Worm (Caenorhabditis elegans) whole organism, early embryonic: ENCODE data around the gene hsd-2.

ENCODE experiments used
- B0310.2 ChIP-seq: sonication (generic microtip); optimal IDR thresholded peaks from 2 replicates; lab custom pipeline; 2016; ENCODE audit warnings: mild to moderate bottlenecking, missing genetic modification characterization, missing compliant biosample characterization
- F13C5.2 ChIP-seq: sonication (generic microtip); optimal IDR thresholded peaks from 2 replicates; lab custom pipeline; 2017; ENCODE audit warnings: mild to moderate bottlenecking, missing genetic modification characterization, inconsistent platforms, missing compliant biosample characterization
- aly-1 ChIP-seq: sonication (generic microtip); optimal IDR thresholded peaks from 2 replicates; lab custom pipeline; 2016; ENCODE audit warnings: missing genetic modification characterization, missing compliant biosample characterization
- ama-1 ChIP-seq: fragments of 150-350 bp; optimal IDR thresholded peaks from 2 replicates; lab custom pipeline; 2014
- ceh-13 ChIP-seq: fragments of 200-800 bp; sonication (Bioruptor generic); optimal IDR thresholded peaks from 2 replicates; lab custom pipeline; 2018; ENCODE audit warnings: mild to moderate bottlenecking, missing genetic modification characterization, missing compliant biosample characterization
- ceh-36 ChIP-seq: sonication (generic microtip); optimal IDR thresholded peaks from 2 replicates; lab custom pipeline; 2016; ENCODE audit warnings: missing genetic modification characterization, inconsistent platforms, missing compliant biosample characterization
- ets-7 ChIP-seq: sonication (generic microtip); optimal IDR thresholded peaks from 2 replicates; lab custom pipeline; 2016; ENCODE audit warnings: missing genotype, missing genetic modification characterization, missing compliant biosample characterization
- flt-1 ChIP-seq: fragments of 200-800 bp; sonication (Bioruptor generic); IDR thresholded peaks from 2 replicates; pipeline ENCODE4 v1.3.6; 2022; ENCODE audit warnings: missing genetic modification characterization, missing compliant biosample characterization
- hmbx-1 ChIP-seq: sonication (generic microtip); optimal IDR thresholded peaks from 2 replicates; lab custom pipeline; 2016; ENCODE audit warnings: mild to moderate bottlenecking, missing genetic modification characterization, missing compliant biosample characterization
- hmg-4 ChIP-seq: fragments of 200-800 bp; sonication (Bioruptor generic); optimal IDR thresholded peaks from 2 replicates; lab custom pipeline; 2018; ENCODE audit warnings: mild to moderate bottlenecking, missing genetic modification characterization, missing compliant biosample characterization
- hnd-1 ChIP-seq: sonication (generic microtip); optimal IDR thresholded peaks from 2 replicates; lab custom pipeline; 2016; ENCODE audit warnings: missing genetic modification characterization, missing compliant biosample characterization
- pes-1 ChIP-seq: fragments of 200-800 bp; sonication (Bioruptor generic); IDR thresholded peaks from 2 replicates; pipeline ENCODE4 v1.3.6; 2022; ENCODE audit warnings: missing genetic modification reagents, missing genetic modification characterization, missing compliant biosample characterization
- scrt-1 ChIP-seq: fragments of 200-800 bp; sonication (Bioruptor generic); IDR thresholded peaks from 2 replicates; pipeline ENCODE4 v1.3.6; 2022; ENCODE audit warnings: missing genetic modification characterization, missing compliant biosample characterization
- sea-1 ChIP-seq: fragments of 200-800 bp; sonication (Bioruptor generic); conservative IDR thresholded peaks from 2 replicates; pipeline ENCODE4 v1.3.6; 2022; ENCODE audit warnings: missing genetic modification characterization, missing compliant biosample characterization
- tbx-11 ChIP-seq: fragments of 200-800 bp; sonication (Bioruptor generic); IDR thresholded peaks from 2 replicates; pipeline ENCODE4 v1.3.6; 2022; ENCODE audit warnings: missing genetic modification characterization, missing compliant biosample characterization
- tbx-37 ChIP-seq: fragments of 200-800 bp; sonication (Bioruptor generic); conservative IDR thresholded peaks from 2 replicates; pipeline ENCODE4 v1.3.6; 2022; ENCODE audit warnings: missing genetic modification reagents, missing genetic modification characterization, missing compliant biosample characterization
- tra-4 ChIP-seq: sonication (generic microtip); optimal IDR thresholded peaks from 2 replicates; lab custom pipeline; 2017; ENCODE audit warnings: missing genetic modification characterization, missing compliant biosample characterization

hsd-2 gene

ce11 chrX:5004940-5005339 is at the start of gene hsd-2:
TSS of gene hsd-2 (plus strand) at chrX:5005240.
- TF ChIP-seq sea-1 (no peak), hmbx-1 (no peak), ets-7 (no peak), pes-1 (no peak), ceh-36 (tag; lab: Kevin White, UChicago) (no peak), tbx-11 (GFP tag; lab: Robert Waterston, UW) (no peak), hnd-1 (tag; lab: Kevin White, UChicago) (no peak), B0310.2 (tag; lab: Kevin White, UChicago) (no peak), aly-1 (tag; lab: Kevin White, UChicago) (no peak), flt-1 (GFP tag; lab: Robert Waterston, UW) (no peak), tra-4 (no peak), hmg-4 (GFP tag; lab: Kevin White, UChicago) (no peak), scrt-1 (no peak), ama-1 (lab: Kevin White, UChicago) (no peak), F13C5.2 (no peak), ceh-13 (GFP tag; lab: Kevin White, UChicago) (no peak), tbx-37 (GFP tag; lab: Robert Waterston, UW) (no peak)

DNA sequence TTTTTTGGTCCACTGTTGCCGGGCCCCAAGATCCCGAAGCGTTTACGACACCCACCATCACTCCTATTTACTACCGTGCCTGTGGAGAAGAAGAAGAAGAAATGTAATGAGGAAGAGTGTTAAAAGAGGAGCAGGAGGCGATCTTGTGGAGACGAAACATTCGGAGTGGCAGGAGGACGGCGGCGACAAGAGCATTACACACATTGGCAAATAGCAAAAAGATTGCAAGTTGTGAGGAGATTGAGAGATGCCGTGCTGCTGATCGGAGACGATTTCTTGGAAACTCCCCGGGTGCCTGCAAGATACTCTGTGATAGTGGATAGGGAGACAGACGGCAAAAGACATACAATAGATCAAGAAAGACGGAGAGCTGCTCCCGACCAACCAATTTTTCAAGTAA is 47.8 kb upstream of the hsd-2 start, which contains the start of gene M03F4.4:
Gene M03F4.4, minus strand, starts transcription at position 160 of the 400 bp plus-strand sequence.
- TF ChIP-seq hmg-4 (GFP tag; lab: Kevin White, UChicago) (peak; percentile 1), aly-1 (tag; lab: Kevin White, UChicago) (no peak)

DNA sequence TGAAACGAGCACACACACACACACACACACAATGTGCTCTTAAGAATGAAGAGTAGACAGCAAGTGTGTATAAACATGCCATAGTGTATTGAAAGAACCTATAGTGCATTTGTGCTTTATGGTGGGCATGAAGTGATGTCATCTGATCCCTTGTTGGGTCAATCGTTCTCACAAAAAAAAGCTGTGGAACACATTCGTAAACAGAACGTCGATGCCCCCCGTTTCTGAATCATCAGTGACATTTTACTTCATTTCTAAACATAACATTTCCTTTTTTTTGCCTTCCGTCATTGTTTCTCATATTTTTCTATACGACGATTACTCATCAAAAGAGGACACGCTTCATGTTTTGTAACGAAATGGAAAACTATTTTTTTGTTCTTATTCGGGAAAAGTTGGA is 46.1 kb upstream of the hsd-2 start:
- TF ChIP-seq sea-1: no peak
- no peak for TF ChIP-seq hmg-4 (GFP tag; lab: Kevin White, UChicago)
- no peak for TF ChIP-seq hnd-1 (tag; lab: Kevin White, UChicago)
- TF ChIP-seq tbx-37 (GFP tag; lab: Robert Waterston, UW): no peak
- no peak for TF ChIP-seq F13C5.2
- TF ChIP-seq tra-4: no peak

DNA sequence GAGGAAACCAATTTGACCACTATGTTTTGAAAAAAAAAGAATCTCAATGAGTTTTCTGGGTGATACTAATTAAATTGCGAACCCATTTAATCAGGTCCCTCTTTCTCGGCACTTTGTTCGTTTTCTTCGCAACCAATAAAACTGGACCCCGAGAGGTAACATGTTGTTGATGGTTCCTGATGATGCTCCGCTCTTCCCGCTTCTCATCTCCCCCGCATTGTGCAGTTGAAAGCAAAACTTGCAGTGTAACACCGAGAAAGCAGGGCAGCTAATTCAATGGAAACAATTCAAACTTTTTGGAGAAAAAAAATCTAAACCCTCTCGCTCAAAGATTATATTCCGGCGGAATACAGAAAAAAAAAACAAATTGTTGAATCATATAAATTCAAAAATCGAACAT is 45.6 kb upstream of the hsd-2 start:
- no peak for TF ChIP-seq ets-7
- 0 out of 2 replicates have a peak, but pooled peaks have one; percentile 31 for TF ChIP-seq sea-1

DNA sequence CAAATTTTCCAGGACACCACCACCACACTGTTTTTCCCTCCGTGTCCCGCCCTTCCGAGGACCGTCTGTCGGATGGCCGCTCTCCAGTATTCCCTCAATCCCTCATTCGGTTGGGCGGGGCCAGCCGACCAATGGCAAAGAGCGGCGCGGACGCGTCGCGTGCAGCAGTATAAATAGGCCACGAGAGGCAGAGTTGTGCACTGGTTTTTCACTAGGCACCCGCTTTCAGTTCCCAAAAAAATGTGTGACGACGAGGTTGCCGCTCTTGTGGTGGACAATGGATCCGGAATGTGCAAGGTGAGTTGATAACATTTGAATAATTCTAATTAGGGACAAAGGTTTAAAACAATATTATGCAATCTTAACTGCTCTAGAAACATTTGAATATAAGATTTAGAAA is 44.6 kb upstream of the hsd-2 start, which contains the start of gene act-4:
Gene act-4, plus strand, starts transcription at position 200 of the 400 bp plus-strand sequence.
- TF ChIP-seq ceh-36 (tag; lab: Kevin White, UChicago): no peak
- no peak for TF ChIP-seq pes-1
- TF ChIP-seq sea-1: no peak
- no peak for TF ChIP-seq flt-1 (GFP tag; lab: Robert Waterston, UW)
- TF ChIP-seq ceh-13 (GFP tag; lab: Kevin White, UChicago): no peak
- no peak for TF ChIP-seq ama-1 (lab: Kevin White, UChicago)
- TF ChIP-seq hmbx-1: no peak
- no peak for TF ChIP-seq hnd-1 (tag; lab: Kevin White, UChicago)
- peak; percentile 23 for TF ChIP-seq hmg-4 (GFP tag; lab: Kevin White, UChicago)
- TF ChIP-seq tbx-11 (GFP tag; lab: Robert Waterston, UW): 0 out of 2 replicates have a peak, but pooled peaks have one; percentile 17
- TF ChIP-seq aly-1 (tag; lab: Kevin White, UChicago): no peak
- TF ChIP-seq tra-4: no peak

DNA sequence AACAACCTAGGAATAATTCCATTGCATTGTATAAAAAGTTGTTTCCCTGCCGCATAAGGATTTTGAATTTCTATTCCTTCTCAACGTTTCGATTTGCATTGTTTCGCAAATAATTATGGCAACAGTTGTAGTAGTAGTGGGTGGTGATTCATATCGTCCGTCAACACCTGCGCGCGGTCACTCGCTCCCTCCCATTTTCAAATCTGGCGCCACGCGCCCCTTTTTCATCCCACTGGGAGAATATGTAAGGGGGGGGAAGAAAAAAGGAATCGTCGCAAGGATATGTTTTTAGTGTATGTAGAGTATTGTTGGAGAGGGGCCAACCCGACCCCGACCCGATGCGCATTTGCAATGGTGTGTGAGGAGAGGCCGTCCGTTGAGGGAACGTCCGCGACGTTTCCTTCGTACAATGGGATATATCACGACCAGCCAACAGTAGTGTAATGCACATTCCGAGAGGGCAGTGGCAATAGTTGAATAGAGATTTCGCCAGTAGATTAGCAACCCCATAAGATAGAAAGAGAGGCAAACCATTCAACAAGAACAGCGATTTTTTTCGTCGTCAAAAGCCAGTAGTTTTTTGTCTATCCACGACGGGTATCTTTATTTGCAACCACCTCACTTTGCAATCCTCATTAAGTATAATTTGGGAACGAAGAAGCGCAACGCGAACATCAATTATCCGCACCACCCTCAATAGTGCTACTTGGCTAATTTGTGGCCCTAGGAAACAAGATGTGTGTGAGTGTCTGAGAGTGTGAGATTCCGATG is 43.9 kb upstream of the hsd-2 start:
- TF ChIP-seq tbx-37 (GFP tag; lab: Robert Waterston, UW): no peak; the same call in 1 of the 2 replicates
- TF ChIP-seq aly-1 (tag; lab: Kevin White, UChicago): no peak
- TF ChIP-seq tra-4: no peak
- peak; percentile 69 for TF ChIP-seq pes-1
- TF ChIP-seq ets-7: no peak
- peak; percentile 75; the same call in 1 of the 2 replicates for TF ChIP-seq tbx-11 (GFP tag; lab: Robert Waterston, UW)
- no peak for TF ChIP-seq ceh-36 (tag; lab: Kevin White, UChicago)
- TF ChIP-seq F13C5.2: no peak
- TF ChIP-seq scrt-1: peak; percentile 74
- peak; percentile 58; the same call in 1 of the 2 replicates for TF ChIP-seq flt-1 (GFP tag; lab: Robert Waterston, UW)
- TF ChIP-seq hmbx-1: no peak
- peak; percentile 4 for TF ChIP-seq hmg-4 (GFP tag; lab: Kevin White, UChicago)
- no peak for TF ChIP-seq ama-1 (lab: Kevin White, UChicago)
- peak; percentile 81 for TF ChIP-seq B0310.2 (tag; lab: Kevin White, UChicago)
- TF ChIP-seq hnd-1 (tag; lab: Kevin White, UChicago): no peak
- TF ChIP-seq sea-1: peak; percentile 31; the same call in 1 of the 2 replicates
- no peak for TF ChIP-seq ceh-13 (GFP tag; lab: Kevin White, UChicago)

DNA sequence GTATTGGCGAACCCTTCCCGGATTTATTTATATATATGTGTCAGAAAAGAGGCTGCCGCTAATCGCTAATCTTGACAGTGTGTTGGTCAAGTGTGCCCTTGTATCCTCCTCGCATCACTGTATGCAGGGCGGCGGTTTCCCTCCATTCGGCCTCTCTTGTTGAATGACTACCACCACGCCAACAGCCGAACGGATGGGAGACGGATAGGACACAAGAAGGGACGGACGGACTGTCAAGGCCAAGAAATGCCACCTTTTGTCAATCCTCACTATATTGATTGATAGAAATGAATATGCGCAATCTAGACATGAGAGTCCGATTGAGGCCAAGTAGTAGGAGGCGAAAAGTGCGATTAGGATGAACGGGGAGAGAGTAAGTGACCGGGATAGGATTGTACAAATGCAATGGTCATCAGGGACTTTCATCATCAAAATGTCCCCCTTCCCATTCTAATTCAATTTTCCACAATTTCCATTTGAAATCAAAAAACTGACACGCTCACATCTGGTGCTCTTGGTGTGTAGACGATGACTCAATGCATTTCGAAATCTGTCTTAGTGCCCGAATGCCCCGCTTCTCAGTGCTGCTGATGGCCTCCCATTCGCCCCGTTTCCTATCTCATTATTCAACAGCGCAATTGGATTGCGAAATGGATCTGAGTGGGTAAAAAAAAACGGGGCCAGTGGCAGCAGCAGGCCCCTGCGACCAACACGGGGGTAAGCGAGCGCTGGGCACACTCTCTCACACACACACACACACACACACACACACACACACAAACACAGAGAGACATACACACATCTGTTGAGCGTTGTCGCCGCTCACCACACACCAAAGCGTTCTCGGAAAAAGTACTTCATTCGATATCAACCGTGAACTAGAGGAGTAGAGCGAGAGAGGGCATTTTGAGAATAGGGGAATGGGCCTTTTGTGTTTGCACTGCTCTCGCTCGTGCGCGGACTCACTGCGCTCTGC is 43.1 kb upstream of the hsd-2 start:
- TF ChIP-seq ama-1 (lab: Kevin White, UChicago): peak; percentile 13
- no peak for TF ChIP-seq B0310.2 (tag; lab: Kevin White, UChicago)
- no peak for TF ChIP-seq tra-4
- no peak for TF ChIP-seq tbx-11 (GFP tag; lab: Robert Waterston, UW)
- no peak for TF ChIP-seq tbx-37 (GFP tag; lab: Robert Waterston, UW)
- TF ChIP-seq hmbx-1: no peak
- no peak for TF ChIP-seq ceh-36 (tag; lab: Kevin White, UChicago)
- TF ChIP-seq ceh-13 (GFP tag; lab: Kevin White, UChicago): no peak
- TF ChIP-seq scrt-1: 0 out of 2 replicates have a peak, but pooled peaks have one; percentile 9
- no peak for TF ChIP-seq hnd-1 (tag; lab: Kevin White, UChicago)
- no peak for TF ChIP-seq flt-1 (GFP tag; lab: Robert Waterston, UW)
- no peak for TF ChIP-seq ets-7
- peak; percentile 22 for TF ChIP-seq hmg-4 (GFP tag; lab: Kevin White, UChicago)
- TF ChIP-seq aly-1 (tag; lab: Kevin White, UChicago): no peak
- no peak for TF ChIP-seq F13C5.2
- TF ChIP-seq sea-1: peak; percentile 57; the same call in 1 of the 2 replicates
- TF ChIP-seq pes-1: peak; percentile 34; the same call in 1 of the 2 replicates
